Fruit fly (Drosophila melanogaster): ENCODE results near the gene Adk2.
A peak's percentile ranks its signal among the peaks of the same experiment; 100 is the strongest.

The Adk2 gene

dm6 chr3L:13015823-13016465 lies 6.5 kb downstream of the Adk2 start, which contains the start of gene CG11267 (continued):
- TF ChIP-seq CG4854 (GFP tag; optimal IDR thresholded peaks at IDR 0.05), result peak; percentile 64

dm6 chr3L:13015195-13015822 lies 7.2 kb downstream of the Adk2 start, which contains the start of gene MICAL-like:
TSS of gene MICAL-like (minus strand) at chr3L:13015332.
- TF ChIP-seq nerfin-1 (tag; optimal IDR thresholded peaks at IDR 0.05) (no peak), Kr (GFP tag; optimal IDR thresholded peaks at IDR 0.05) (no peak), HLH4C (GFP tag; IDR thresholded peaks at IDR 0.05; ENCODE audit: partially characterized antibody) (peak; percentile 79), CG8290 (GFP tag; optimal IDR thresholded peaks at IDR 0.05) (peak; percentile 47), CG8290 (tag; optimal IDR thresholded peaks at IDR 0.05) (peak; percentile 14 to 26), CG7786 (GFP tag; optimal IDR thresholded peaks at IDR 0.05) (peak; percentile 22), bab2 (GFP tag; optimal IDR thresholded peaks at IDR 0.05) (peak; percentile 5), CG7372 (GFP tag; IDR thresholded peaks at IDR 0.05) (no peak; the same call in 1 of the 2 replicates), CG3995 (GFP tag; optimal IDR thresholded peaks at IDR 0.05) (peak; percentile 89), zfh2 (GFP tag; optimal IDR thresholded peaks at IDR 0.05) (peak; percentile 50), pan (optimal IDR thresholded peaks at IDR 0.05) (no peak), pan (GFP tag; optimal IDR thresholded peaks at IDR 0.05 in 1 of 2, IDR thresholded peaks at IDR 0.05 in 1 of 2) (peak in 1 of 2 experiments; percentile 8), rib (GFP tag; IDR thresholded peaks at IDR 0.05) (no peak), CG1233 (GFP tag; optimal IDR thresholded peaks at IDR 0.05) (no peak), salm (tag; optimal IDR thresholded peaks at IDR 0.05) (no peak), CG7556 (GFP tag; optimal IDR thresholded peaks at IDR 0.05) (no peak), Dip2 (GFP tag; IDR thresholded peaks at IDR 0.05) (no peak), unpg (GFP tag; optimal IDR thresholded peaks at IDR 0.05) (no peak), CG3838 (GFP tag; optimal IDR thresholded peaks at IDR 0.05) (no peak), Mes4 (GFP tag; optimal IDR thresholded peaks at IDR 0.05) (no peak), gro (GFP tag; optimal IDR thresholded peaks at IDR 0.05) (peak; percentile 37), CG6854 (GFP tag; optimal IDR thresholded peaks at IDR 0.05) (no peak), ssp (GFP tag; IDR thresholded peaks at IDR 0.05) (peak; percentile 61), mld (GFP tag; IDR thresholded peaks at IDR 0.05; ENCODE audit: partially characterized antibody) (peak; percentile 68; the same call in 1 of the 3 replicates), CG17802 (tag; optimal IDR thresholded peaks at IDR 0.05) (peak; percentile 42), vvl (GFP tag; IDR thresholded peaks at IDR 0.05) (peak; percentile 6; the same call in 1 of the 2 replicates), Xbp1 (GFP tag; optimal IDR thresholded peaks at IDR 0.05) (peak; percentile 21), CG14441 (GFP tag; IDR thresholded peaks at IDR 0.05) (peak; percentile 36), CG13287 (GFP tag; IDR thresholded peaks at IDR 0.05; ENCODE audit: partially characterized antibody) (peak; percentile 89), wek (GFP tag; optimal IDR thresholded peaks at IDR 0.05) (no peak), Camta (GFP tag; optimal IDR thresholded peaks at IDR 0.05) (peak; percentile 10), Oaz (GFP tag; IDR thresholded peaks at IDR 0.05) (no peak), CG2129 (GFP tag; IDR thresholded peaks at IDR 0.05; ENCODE audit: partially characterized antibody) (peak; percentile 67), sna (GFP tag; IDR thresholded peaks at IDR 0.05; ENCODE audit: partially characterized antibody) (peak; percentile 91), sens (GFP tag) (peak; percentile 87), CG10274 (GFP tag; optimal IDR thresholded peaks at IDR 0.05) (no peak), Bgb (GFP tag; IDR thresholded peaks at IDR 0.05; ENCODE audit: partially characterized antibody) (peak; percentile 82), gce (GFP tag; IDR thresholded peaks at IDR 0.05) (no peak), cwo (GFP tag; optimal IDR thresholded peaks at IDR 0.05) (no peak), Six4 (GFP tag; optimal IDR thresholded peaks at IDR 0.05) (no peak), caup (GFP tag; optimal IDR thresholded peaks at IDR 0.05; ENCODE audit: severe bottlenecking) (no peak), CG12299 (tag; optimal IDR thresholded peaks at IDR 0.05) (no peak), Bteb2 (GFP tag; optimal IDR thresholded peaks at IDR 0.05) (peak; percentile 17), Sry-δ (GFP tag; optimal IDR thresholded peaks at IDR 0.05) (peak; percentile 88), Atf6 (GFP tag; IDR thresholded peaks at IDR 0.05) (0 out of 2 replicates have a peak, but pooled peaks have one; percentile 14), CG2116 (GFP tag; optimal IDR thresholded peaks at IDR 0.05) (peak; percentile 21)
